Worm (Caenorhabditis elegans) whole organism, L3 larva: ENCODE data around the gene K09F6.11.

Experiments used
- elt-3 ChIP-seq, 3 experiments: fragments of 150-350 bp in 1 of 3; sonication (generic microtip) in 2 of 3; optimal IDR thresholded peaks; 2 replicates in 2 of 3; 4 replicates in 1 of 3; lab custom pipeline; 2014 to 2017; ENCODE audit warnings: missing biosample characterization in 3 of 3, missing genetic modification characterization in 3 of 3
- lsy-12 ChIP-seq: sonication (generic microtip); optimal IDR thresholded peaks from 2 replicates; lab custom pipeline; 2016; ENCODE audit warnings: mild to moderate bottlenecking, missing genetic modification characterization, missing compliant biosample characterization
- nhr-43 ChIP-seq: sonication (generic microtip); optimal IDR thresholded peaks from 2 replicates; lab custom pipeline; 2016; ENCODE audit warnings: mild to moderate bottlenecking, missing genetic modification characterization, missing compliant biosample characterization; ENCODE audit not compliant: poor library complexity, severe bottlenecking
- unc-62 ChIP-seq: fragments of 150-350 bp; sonication (generic microtip); optimal IDR thresholded peaks from 4 replicates; lab custom pipeline; 2014; ENCODE audit warnings: missing biosample characterization, missing genetic modification reagents, missing genetic modification characterization

- TF ChIP-seq lsy-12 (tag; lab: Kevin White, UChicago) (no peak), elt-3 (tag; optimal IDR thresholded peaks at IDR 0.05; lab: Kevin White, UChicago) (no peak), nhr-43 (no peak), unc-62 (GFP tag; lab: Kevin White, UChicago) (no peak)
Measured at ce11 chrII:2284703-2285102, 4.8 kb downstream of the K09F6.11 start.
